Worm (Caenorhabditis elegans): Measurements from ENCODE around the gene T23F11.6.

T23F11.6 gene

DNA sequence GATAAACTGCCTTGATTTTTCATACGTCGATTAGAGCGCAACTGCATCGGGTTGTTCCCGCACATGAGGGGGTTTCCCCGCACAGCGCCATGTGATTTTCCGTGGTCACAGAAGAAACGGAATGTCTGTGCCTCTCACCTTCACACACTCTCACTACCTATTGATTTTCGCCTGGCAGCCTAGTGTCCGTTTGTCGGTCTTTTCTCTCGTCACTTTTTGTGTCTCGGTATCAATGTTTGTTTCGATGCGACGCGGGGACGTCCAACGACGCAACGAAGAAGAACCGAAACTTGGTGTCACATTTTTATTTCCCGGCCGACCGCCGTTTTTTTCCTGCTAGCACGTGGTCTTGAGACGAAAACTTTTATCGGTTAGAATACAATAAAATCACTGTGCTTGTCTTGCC, 1.6 kb upstream of the T23F11.6 start:
- TF ChIP-seq ceh-18 (tag; optimal IDR thresholded peaks at IDR 0.05), result peak; percentile 96
- no peak for TF ChIP-seq ceh-22 (tag; optimal IDR thresholded peaks at IDR 0.05)
- TF ChIP-seq mec-3 (tag; optimal IDR thresholded peaks at IDR 0.05; ENCODE audit: borderline replicate concordance), result no peak
- TF ChIP-seq hlh-6 (tag; optimal IDR thresholded peaks at IDR 0.05), result no peak
- no peak for TF ChIP-seq hlh-15 (tag; optimal IDR thresholded peaks at IDR 0.05)
- no peak for TF ChIP-seq nhr-11 (tag; optimal IDR thresholded peaks at IDR 0.05)
- TF ChIP-seq zip-5 (tag; optimal IDR thresholded peaks at IDR 0.05), result no peak
- TF ChIP-seq nfya-1 (tag; optimal IDR thresholded peaks at IDR 0.05), result peak; percentile 79
- TF ChIP-seq nhr-232 (tag; optimal IDR thresholded peaks at IDR 0.05), result no peak
- TF ChIP-seq K02D7.2 (tag; optimal IDR thresholded peaks at IDR 0.05), result no peak
- no peak for TF ChIP-seq ceh-45 (GFP tag; IDR thresholded peaks at IDR 0.05)
- peak; percentile 32 for TF ChIP-seq ceh-14 (tag; optimal IDR thresholded peaks at IDR 0.05)
- peak; percentile 24 for TF ChIP-seq pat-9 (tag; optimal IDR thresholded peaks at IDR 0.05)
- no peak for TF ChIP-seq ztf-16 (tag; optimal IDR thresholded peaks at IDR 0.05)
- TF ChIP-seq unc-42 (tag; optimal IDR thresholded peaks at IDR 0.05), result peak; percentile 65
- peak; percentile 7 for TF ChIP-seq ceh-19 (GFP tag; optimal IDR thresholded peaks at IDR 0.05)
- TF ChIP-seq ceh-6 (GFP tag; optimal IDR thresholded peaks at IDR 0.05), result no peak
- TF ChIP-seq che-1 (tag; optimal IDR thresholded peaks at IDR 0.05), result peak; percentile 7
- no peak for TF ChIP-seq gmeb-2 (tag; optimal IDR thresholded peaks at IDR 0.05)
- TF ChIP-seq madf-2 (tag; optimal IDR thresholded peaks at IDR 0.05), result peak; percentile 37
- peak; percentile 91 for TF ChIP-seq tbx-2 (tag; optimal IDR thresholded peaks at IDR 0.05)
- no peak for TF ChIP-seq tbx-7 (tag; optimal IDR thresholded peaks at IDR 0.05)
- TF ChIP-seq hlh-8 (tag; optimal IDR thresholded peaks at IDR 0.05), result peak; percentile 63
- TF ChIP-seq pag-3 (tag; optimal IDR thresholded peaks at IDR 0.05; ENCODE audit: borderline replicate concordance), result no peak
- TF ChIP-seq ceh-31 (tag; optimal IDR thresholded peaks at IDR 0.05), result peak; percentile 83
- peak; percentile 83 for TF ChIP-seq ceh-34 (tag; optimal IDR thresholded peaks at IDR 0.05)
- no peak for TF ChIP-seq fkh-10 (GFP tag; optimal IDR thresholded peaks at IDR 0.05)
- peak; percentile 80 for TF ChIP-seq dve-1 (tag; optimal IDR thresholded peaks at IDR 0.05)
- no peak for TF ChIP-seq elt-4 (tag; optimal IDR thresholded peaks at IDR 0.05)
- TF ChIP-seq ref-2 (tag; optimal IDR thresholded peaks at IDR 0.05), result peak; percentile 86
- TF ChIP-seq eyg-1 (tag; optimal IDR thresholded peaks at IDR 0.05), result no peak
- no peak for TF ChIP-seq dmd-4 (tag; optimal IDR thresholded peaks at IDR 0.05; ENCODE audit: borderline replicate concordance)
- TF ChIP-seq pha-2 (tag; optimal IDR thresholded peaks at IDR 0.05), result no peak
- TF ChIP-seq lim-6 (tag; optimal IDR thresholded peaks at IDR 0.05), result no peak
- no peak for TF ChIP-seq C08G9.2 (tag; optimal IDR thresholded peaks at IDR 0.05)
- no peak for TF ChIP-seq Y22D7AL.16 (tag; optimal IDR thresholded peaks at IDR 0.05)
- TF ChIP-seq F13H6.1 (tag; optimal IDR thresholded peaks at IDR 0.05), result peak; percentile 85
- peak; percentile 92 for TF ChIP-seq unc-55 (GFP tag; optimal IDR thresholded peaks at IDR 0.05)
- TF ChIP-seq lin-11 (tag; optimal IDR thresholded peaks at IDR 0.05), result no peak
- TF ChIP-seq fkh-6 (tag; optimal IDR thresholded peaks at IDR 0.05), result no peak
- no peak for TF ChIP-seq syd-9 (tag; optimal IDR thresholded peaks at IDR 0.05)
- TF ChIP-seq ceh-9 (tag; optimal IDR thresholded peaks at IDR 0.05), result no peak
- TF ChIP-seq C38D4.7 (GFP tag; optimal IDR thresholded peaks at IDR 0.05), result no peak
- no peak for TF ChIP-seq sdc-2 (tag; optimal IDR thresholded peaks at IDR 0.05)
- no peak for TF ChIP-seq ttx-3 (tag; optimal IDR thresholded peaks at IDR 0.05)
- TF ChIP-seq sox-4 (tag; optimal IDR thresholded peaks at IDR 0.05), result no peak
- TF ChIP-seq ceh-48 (tag; optimal IDR thresholded peaks at IDR 0.05), result peak; percentile 96
- peak; percentile 86 for TF ChIP-seq rnt-1 (tag; optimal IDR thresholded peaks at IDR 0.05)
- TF ChIP-seq ets-4 (tag; optimal IDR thresholded peaks at IDR 0.05), result peak; percentile 93
- peak; percentile 99 for TF ChIP-seq hlh-30 (tag; optimal IDR thresholded peaks at IDR 0.05; ENCODE audit: insufficient read depth)
- TF ChIP-seq odd-2 (tag; optimal IDR thresholded peaks at IDR 0.05), result no peak
- TF ChIP-seq ceh-30 (tag; optimal IDR thresholded peaks at IDR 0.05), result no peak
- peak; percentile 76 for TF ChIP-seq elt-2 (tag; optimal IDR thresholded peaks at IDR 0.05)
- TF ChIP-seq unc-86 (tag; optimal IDR thresholded peaks at IDR 0.05), result peak; percentile 2
